Worm (Caenorhabditis elegans): ENCODE data around the gene tag-342.

Gene tag-342

DNA sequence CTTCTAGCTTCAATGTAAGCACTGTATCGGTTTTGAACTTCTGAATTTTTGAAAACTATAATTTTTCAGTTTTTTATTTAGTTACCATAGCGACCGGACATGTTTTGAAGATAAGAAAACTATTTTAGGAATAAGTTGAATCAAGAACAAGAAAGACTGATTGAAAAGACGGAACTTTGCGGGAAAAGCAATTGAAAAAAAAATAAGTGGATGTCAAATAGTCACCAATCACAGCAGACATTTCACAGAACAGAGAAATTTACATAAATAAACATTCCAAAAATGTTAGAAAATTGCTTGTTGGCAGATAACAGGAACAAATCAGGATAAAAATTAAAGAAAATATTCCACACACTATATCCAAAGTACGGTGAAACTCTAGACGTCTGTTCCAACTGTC is 18.1 kb upstream of the tag-342 start, which contains the start of gene F54C8.6:
Gene F54C8.6 (minus strand): TSS at position 101 of the 400 bp plus-strand sequence.
- no peak for TF ChIP-seq nhr-28 (tag; optimal IDR thresholded peaks at IDR 0.05)
- no peak for TF ChIP-seq lin-32 (GFP tag; optimal IDR thresholded peaks at IDR 0.05)

DNA sequence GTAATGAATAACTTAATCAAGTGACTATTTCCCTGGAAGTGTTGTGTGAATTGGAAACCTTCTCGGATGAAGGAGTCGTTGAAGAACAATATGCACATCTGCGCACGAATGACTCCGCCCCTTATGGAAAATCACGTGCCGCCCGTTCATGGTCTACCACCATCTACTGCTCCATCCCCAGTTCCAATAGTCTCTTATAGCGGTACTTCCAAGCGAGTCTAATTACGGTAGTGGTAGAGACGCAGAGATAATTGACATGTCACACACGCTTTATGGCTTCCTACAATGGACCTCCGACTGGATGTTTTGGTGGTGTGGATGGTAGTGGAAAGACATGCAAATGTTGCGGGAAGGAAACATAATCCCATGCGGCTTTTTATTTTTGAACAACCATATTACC is 17.0 kb upstream of the tag-342 start:
- no peak for TF ChIP-seq zip-8 (tag; optimal IDR thresholded peaks at IDR 0.05)
- TF ChIP-seq ham-2 (GFP tag; optimal IDR thresholded peaks at IDR 0.05): peak; percentile 76
- TF ChIP-seq nhr-12 (tag; optimal IDR thresholded peaks at IDR 0.05): no peak
- no peak for TF ChIP-seq hlh-1 (tag; optimal IDR thresholded peaks at IDR 0.05)
- no peak for TF ChIP-seq bed-3 (GFP tag; optimal IDR thresholded peaks at IDR 0.05)
- TF ChIP-seq unc-62 (GFP tag; optimal IDR thresholded peaks at IDR 0.05): peak; percentile 22
- no peak for TF ChIP-seq unc-120 (tag; optimal IDR thresholded peaks at IDR 0.05; ENCODE audit: poor library complexity, severe bottlenecking)
- peak; percentile 11 for TF ChIP-seq mep-1 (tag; optimal IDR thresholded peaks at IDR 0.05)
- peak; percentile 11 for TF ChIP-seq cnd-1 (tag; optimal IDR thresholded peaks at IDR 0.05)
- peak; percentile 16 for TF ChIP-seq unc-39 (tag; optimal IDR thresholded peaks at IDR 0.05)
- no peak for TF ChIP-seq nhr-237 (tag; optimal IDR thresholded peaks at IDR 0.05)
- no peak for TF ChIP-seq mab-5 (tag; optimal IDR thresholded peaks at IDR 0.05)
- no peak for TF ChIP-seq M03D4.4 (tag; optimal IDR thresholded peaks at IDR 0.05)
- no peak for TF ChIP-seq elt-3 (tag; optimal IDR thresholded peaks at IDR 0.05)
- peak; percentile 96 for TF ChIP-seq nhr-2 (tag; optimal IDR thresholded peaks at IDR 0.05)
- peak; percentile 67 for TF ChIP-seq ceh-43 (GFP tag; optimal IDR thresholded peaks at IDR 0.05)
- TF ChIP-seq snpc-4 (tag; optimal IDR thresholded peaks at IDR 0.05): no peak
- TF ChIP-seq sptf-1 (tag; optimal IDR thresholded peaks at IDR 0.05): peak; percentile 45
- peak; percentile 5 for TF ChIP-seq lin-32 (GFP tag; optimal IDR thresholded peaks at IDR 0.05)
- TF ChIP-seq drap-1 (GFP tag; optimal IDR thresholded peaks at IDR 0.05): no peak
- peak; percentile 63 for TF ChIP-seq lsy-2 (tag; optimal IDR thresholded peaks at IDR 0.05)
- peak; percentile 72 for TF ChIP-seq ces-1 (GFP tag; optimal IDR thresholded peaks at IDR 0.05)
- no peak for TF ChIP-seq tbx-8 (GFP tag; optimal IDR thresholded peaks at IDR 0.05)
- peak; percentile 24 for TF ChIP-seq ztf-11 (tag; optimal IDR thresholded peaks at IDR 0.05)
- no peak for TF ChIP-seq ceh-83 (GFP tag; optimal IDR thresholded peaks at IDR 0.05)
- TF ChIP-seq blmp-1 (tag; optimal IDR thresholded peaks at IDR 0.05): no peak
- no peak for TF ChIP-seq lin-13 (tag; optimal IDR thresholded peaks at IDR 0.05)
- TF ChIP-seq mls-2 (tag; optimal IDR thresholded peaks at IDR 0.05): peak; percentile 83
- no peak for TF ChIP-seq flh-1 (GFP tag; optimal IDR thresholded peaks at IDR 0.05)
- TF ChIP-seq sem-2 (GFP tag; optimal IDR thresholded peaks at IDR 0.05): no peak
- no peak for TF ChIP-seq nhr-28 (tag; optimal IDR thresholded peaks at IDR 0.05)

DNA sequence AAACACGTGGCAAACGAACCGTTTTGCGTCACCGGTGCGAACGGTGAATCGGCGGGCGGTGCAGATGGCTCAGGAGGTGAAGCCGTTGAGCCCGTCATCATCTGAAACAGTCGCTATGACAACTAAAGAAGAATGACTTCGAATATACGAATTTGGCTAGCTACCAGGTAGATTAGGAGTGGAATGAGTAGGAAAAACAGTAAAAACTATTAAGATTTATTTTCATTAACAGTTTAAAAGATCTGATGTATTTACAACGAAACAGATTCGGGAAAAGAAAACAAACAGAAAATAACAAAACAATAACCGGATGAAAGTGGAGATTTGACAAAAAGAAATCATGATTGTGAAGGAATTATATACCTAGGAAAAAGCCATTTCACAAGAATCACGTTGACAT is 14.0 kb upstream of the tag-342 start, which contains the start of gene F54C8.7:
Gene F54C8.7 (minus strand): TSS at position 101 of the 400 bp plus-strand sequence.
- TF ChIP-seq zip-8 (tag; optimal IDR thresholded peaks at IDR 0.05) (no peak), flh-1 (GFP tag; optimal IDR thresholded peaks at IDR 0.05) (no peak), snpc-4 (tag; optimal IDR thresholded peaks at IDR 0.05) (no peak), unc-120 (tag; optimal IDR thresholded peaks at IDR 0.05; ENCODE audit: poor library complexity, severe bottlenecking) (no peak), elt-3 (tag; optimal IDR thresholded peaks at IDR 0.05) (no peak), mls-2 (tag; optimal IDR thresholded peaks at IDR 0.05) (no peak), lin-32 (GFP tag; optimal IDR thresholded peaks at IDR 0.05) (no peak), lin-13 (tag; optimal IDR thresholded peaks at IDR 0.05) (no peak)

DNA sequence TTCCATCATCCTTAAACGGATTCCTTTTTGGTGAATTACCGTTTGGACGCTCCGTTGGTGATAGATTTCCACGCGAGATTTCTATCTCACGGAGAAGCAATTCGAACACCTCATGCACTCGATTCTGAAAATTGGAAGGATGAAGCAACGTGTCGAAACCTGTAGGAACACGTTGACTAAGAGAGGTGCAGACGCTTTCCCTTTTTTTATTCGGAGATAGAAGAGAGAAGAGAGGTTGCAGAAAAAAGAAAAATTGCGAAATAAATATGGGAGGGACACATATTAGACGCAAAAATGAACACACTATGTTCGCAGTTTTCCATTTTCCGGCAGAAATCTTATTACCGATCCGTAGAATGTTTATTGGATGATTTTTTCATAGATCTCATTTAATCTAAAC is 13.2 kb upstream of the tag-342 start:
- TF ChIP-seq elt-1 (tag; optimal IDR thresholded peaks at IDR 0.05; ENCODE audit: borderline replicate concordance, insufficient read depth) (no peak), M03D4.4 (tag; optimal IDR thresholded peaks at IDR 0.05) (no peak), ces-1 (GFP tag; optimal IDR thresholded peaks at IDR 0.05) (no peak), mab-5 (tag; optimal IDR thresholded peaks at IDR 0.05) (no peak), ztf-11 (tag; optimal IDR thresholded peaks at IDR 0.05) (no peak), drap-1 (GFP tag; optimal IDR thresholded peaks at IDR 0.05) (no peak), hlh-1 (tag; optimal IDR thresholded peaks at IDR 0.05) (no peak), snpc-4 (tag; optimal IDR thresholded peaks at IDR 0.05) (no peak), bed-3 (GFP tag; optimal IDR thresholded peaks at IDR 0.05) (no peak), lsy-2 (tag; optimal IDR thresholded peaks at IDR 0.05) (no peak), nhr-2 (tag; optimal IDR thresholded peaks at IDR 0.05) (no peak), sptf-1 (tag; optimal IDR thresholded peaks at IDR 0.05) (no peak), nhr-237 (tag; optimal IDR thresholded peaks at IDR 0.05) (no peak)
